Worm (Caenorhabditis elegans) whole organism, early embryonic: ENCODE results near the gene ZK688.9.

ENCODE experiments used
- B0310.2 ChIP-seq: sonication (generic microtip); optimal IDR thresholded peaks from 2 replicates; lab custom pipeline; 2016; ENCODE audit warnings: mild to moderate bottlenecking, missing genetic modification characterization, missing compliant biosample characterization
- aly-1 ChIP-seq: sonication (generic microtip); optimal IDR thresholded peaks from 2 replicates; lab custom pipeline; 2016; ENCODE audit warnings: missing genetic modification characterization, missing compliant biosample characterization
- ama-1 ChIP-seq: fragments of 150-350 bp; optimal IDR thresholded peaks from 2 replicates; lab custom pipeline; 2014
- flt-1 ChIP-seq: fragments of 200-800 bp; sonication (Bioruptor generic); IDR thresholded peaks from 2 replicates; pipeline ENCODE4 v1.3.6; 2022; ENCODE audit warnings: missing genetic modification characterization, missing compliant biosample characterization
- hmbx-1 ChIP-seq: sonication (generic microtip); optimal IDR thresholded peaks from 2 replicates; lab custom pipeline; 2016; ENCODE audit warnings: mild to moderate bottlenecking, missing genetic modification characterization, missing compliant biosample characterization
- hmg-4 ChIP-seq: fragments of 200-800 bp; sonication (Bioruptor generic); optimal IDR thresholded peaks from 2 replicates; lab custom pipeline; 2018; ENCODE audit warnings: mild to moderate bottlenecking, missing genetic modification characterization, missing compliant biosample characterization
- hnd-1 ChIP-seq: sonication (generic microtip); optimal IDR thresholded peaks from 2 replicates; lab custom pipeline; 2016; ENCODE audit warnings: missing genetic modification characterization, missing compliant biosample characterization
- pes-1 ChIP-seq: fragments of 200-800 bp; sonication (Bioruptor generic); IDR thresholded peaks from 2 replicates; pipeline ENCODE4 v1.3.6; 2022; ENCODE audit warnings: missing genetic modification reagents, missing genetic modification characterization, missing compliant biosample characterization
- tbx-37 ChIP-seq: fragments of 200-800 bp; sonication (Bioruptor generic); conservative IDR thresholded peaks from 2 replicates; pipeline ENCODE4 v1.3.6; 2022; ENCODE audit warnings: missing genetic modification reagents, missing genetic modification characterization, missing compliant biosample characterization
- tra-4 ChIP-seq: sonication (generic microtip); optimal IDR thresholded peaks from 2 replicates; lab custom pipeline; 2017; ENCODE audit warnings: missing genetic modification characterization, missing compliant biosample characterization

DNA sequence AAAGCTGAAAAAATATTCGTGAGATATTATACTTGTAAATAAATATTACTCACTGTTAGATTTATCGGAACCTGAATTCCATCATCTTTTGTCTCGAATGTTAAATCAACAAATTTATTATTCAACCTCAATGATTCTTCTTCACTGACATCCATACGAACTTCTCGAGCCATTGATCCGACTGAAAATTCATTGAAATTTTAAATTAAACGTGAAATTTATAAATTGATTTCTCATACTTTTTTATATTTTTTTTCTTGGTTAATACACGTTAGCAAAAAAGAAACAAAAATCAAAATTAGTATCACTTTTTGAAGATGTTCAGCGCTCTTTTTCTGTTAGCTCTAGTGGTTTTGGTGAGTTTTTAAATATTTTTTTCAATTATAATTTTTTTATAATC lies 37.0 kb upstream of the ZK688.9 start, which contains the start of gene C29E4.14:
- no peak for TF ChIP-seq tra-4 (tag; lab: Kevin White, UChicago)
- no peak for TF ChIP-seq ama-1
- TF ChIP-seq flt-1, result no peak
- TF ChIP-seq tbx-37 (GFP tag; lab: Robert Waterston, UW), result no peak
- TF ChIP-seq aly-1, result no peak
- no peak for TF ChIP-seq hmbx-1
- TF ChIP-seq hnd-1 (tag; lab: Kevin White, UChicago), result no peak
- no peak for TF ChIP-seq hmg-4 (GFP tag; lab: Kevin White, UChicago)
- no peak for TF ChIP-seq pes-1 (GFP tag; lab: Robert Waterston, UW)
- TF ChIP-seq B0310.2 (tag; lab: Kevin White, UChicago), result no peak
